Worm (Caenorhabditis elegans) whole organism, midembryonic: ENCODE data around the gene F58E6.13.

Experiments used
- T22C8.4 ChIP-seq: fragments of 200-800 bp; sonication (Bioruptor generic); IDR thresholded peaks from 2 replicates; pipeline ENCODE4 v1.3.6; 2022; ENCODE audit warnings: missing genetic modification characterization, missing compliant biosample characterization
- cog-1 ChIP-seq: sonication (generic microtip); optimal IDR thresholded peaks from 2 replicates; lab custom pipeline; 2016; ENCODE audit warnings: missing genetic modification characterization, missing compliant biosample characterization
- flt-1 ChIP-seq: fragments of 200-800 bp; sonication (Bioruptor generic); IDR thresholded peaks from 2 replicates; pipeline ENCODE4 v1.3.6; 2022; ENCODE audit warnings: missing genetic modification characterization, missing compliant biosample characterization
- klf-2 ChIP-seq: fragments of 200-800 bp; sonication (Bioruptor generic); conservative IDR thresholded peaks from 2 replicates; pipeline ENCODE4 v1.3.6; 2022; ENCODE audit warnings: missing genetic modification reagents, missing genetic modification characterization, missing compliant biosample characterization
- med-1 ChIP-seq: sonication (generic microtip); optimal IDR thresholded peaks from 2 replicates; lab custom pipeline; 2017; ENCODE audit warnings: missing genetic modification characterization, mild to moderate bottlenecking, missing compliant biosample characterization, antibody characterized with exemption, missing genetic modification reagents; ENCODE audit not compliant: insufficient read depth
- ref-1 ChIP-seq: fragments of 200-800 bp; sonication (Bioruptor generic); conservative IDR thresholded peaks from 2 replicates; pipeline ENCODE4 v1.3.6; 2022; ENCODE audit warnings: missing genetic modification reagents, missing genetic modification characterization, missing compliant biosample characterization
- tab-1 ChIP-seq: fragments of 200-800 bp; sonication (Bioruptor generic); IDR thresholded peaks from 2 replicates; pipeline ENCODE4 v1.3.6; 2022; ENCODE audit warnings: missing genetic modification characterization, missing compliant biosample characterization
- ztf-23 ChIP-seq: fragments of 200-800 bp; sonication (Bioruptor generic); IDR thresholded peaks from 2 replicates; pipeline ENCODE4 v1.3.6; 2022; ENCODE audit warnings: missing genetic modification reagents, missing genetic modification characterization, missing compliant biosample characterization
- ztf-29 ChIP-seq: fragments of 200-800 bp; sonication (Bioruptor generic); IDR thresholded peaks from 2 replicates; pipeline ENCODE4 v1.3.6; 2022; ENCODE audit warnings: missing genetic modification reagents, missing genetic modification characterization, missing compliant biosample characterization

F58E6.13 gene

DNA sequence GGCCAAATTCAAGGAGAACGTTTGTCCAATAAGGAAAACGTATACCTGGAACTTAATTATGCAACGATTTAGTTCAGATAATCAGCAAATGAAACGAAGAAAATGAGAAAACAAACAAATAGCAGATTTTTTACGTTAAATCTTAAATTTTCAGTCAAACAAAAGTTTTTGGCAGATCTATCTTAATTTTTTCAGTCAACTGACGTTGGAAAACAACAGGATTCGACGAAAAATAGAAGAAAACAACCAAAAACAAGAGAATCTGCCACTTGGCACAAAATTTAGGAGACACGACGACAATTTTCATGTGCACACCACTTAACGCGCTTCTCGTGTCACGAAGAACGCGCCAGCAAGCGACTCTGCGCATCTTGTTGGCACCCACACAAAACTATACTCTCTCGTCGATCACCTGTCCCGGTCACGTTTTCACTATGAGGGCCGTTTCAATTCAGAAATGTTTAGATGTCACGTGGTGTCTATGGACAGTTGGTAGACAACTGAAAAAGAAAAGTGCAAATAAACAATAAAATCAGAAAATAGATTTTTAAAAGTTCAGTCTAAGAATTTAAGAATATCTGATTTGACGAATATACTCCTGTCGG, 44.7 kb downstream of the F58E6.13 start, which contains the start of gene ztf-7:
Gene ztf-7 (minus strand): TSS at position 51 of the 605 bp plus-strand sequence.
- TF ChIP-seq tab-1 (GFP tag; lab: Robert Waterston, UW) (no peak), flt-1 (GFP tag; lab: Robert Waterston, UW) (no peak), klf-2 (GFP tag; lab: Robert Waterston, UW) (no peak), med-1 (GFP tag; lab: Kevin White, UChicago) (no peak), cog-1 (tag; lab: Kevin White, UChicago) (no peak), ztf-23 (GFP tag; lab: Robert Waterston, UW) (no peak), ref-1 (GFP tag; lab: Robert Waterston, UW) (no peak)

- TF ChIP-seq T22C8.4 (GFP tag; lab: Robert Waterston, UW) = no peak
- no peak for TF ChIP-seq med-1 (GFP tag; lab: Kevin White, UChicago)
Measured at ce11 chrV:9791332-9791731, 46.3 kb downstream of the F58E6.13 start, which contains the start of gene lipl-2. lipl-2 (plus strand) TSS chrV:9791567.

DNA sequence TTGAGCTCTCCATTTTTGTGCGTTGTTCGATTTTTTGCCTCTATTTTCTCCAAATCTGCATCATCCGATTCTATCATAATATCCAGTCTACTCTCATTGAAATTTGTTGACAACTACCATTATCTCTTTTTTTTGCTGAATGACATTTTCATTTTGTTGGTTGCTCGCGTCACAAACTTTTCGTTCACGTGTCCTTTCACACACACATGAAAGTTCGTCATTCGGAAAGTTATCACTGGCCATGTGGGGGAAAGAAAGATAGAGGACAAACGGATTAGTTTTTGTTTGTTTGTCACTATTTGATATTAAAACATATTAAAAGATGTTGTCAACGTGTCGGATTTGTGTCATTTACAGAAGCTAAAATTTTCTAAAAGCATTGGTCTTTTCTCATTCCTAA, 50.0 kb downstream of the F58E6.13 start:
- TF ChIP-seq ref-1 (GFP tag; lab: Robert Waterston, UW) (no peak), med-1 (GFP tag; lab: Kevin White, UChicago) (no peak), tab-1 (GFP tag; lab: Robert Waterston, UW) (no peak), T22C8.4 (GFP tag; lab: Robert Waterston, UW) (no peak), flt-1 (GFP tag; lab: Robert Waterston, UW) (no peak), cog-1 (tag; lab: Kevin White, UChicago) (no peak), ztf-23 (GFP tag; lab: Robert Waterston, UW) (no peak), klf-2 (GFP tag; lab: Robert Waterston, UW) (no peak)

- TF ChIP-seq cog-1 (tag; lab: Kevin White, UChicago) (no peak), ztf-23 (GFP tag; lab: Robert Waterston, UW) (no peak), tab-1 (GFP tag; lab: Robert Waterston, UW) (no peak), flt-1 (GFP tag; lab: Robert Waterston, UW) (no peak), ref-1 (GFP tag; lab: Robert Waterston, UW) (no peak), med-1 (GFP tag; lab: Kevin White, UChicago) (no peak), T22C8.4 (GFP tag; lab: Robert Waterston, UW) (no peak), ztf-29 (GFP tag; lab: Robert Waterston, UW) (no peak), klf-2 (GFP tag; lab: Robert Waterston, UW) (no peak)
Measured at ce11 chrV:9796002-9796401, 51.0 kb downstream of the F58E6.13 start.

DNA sequence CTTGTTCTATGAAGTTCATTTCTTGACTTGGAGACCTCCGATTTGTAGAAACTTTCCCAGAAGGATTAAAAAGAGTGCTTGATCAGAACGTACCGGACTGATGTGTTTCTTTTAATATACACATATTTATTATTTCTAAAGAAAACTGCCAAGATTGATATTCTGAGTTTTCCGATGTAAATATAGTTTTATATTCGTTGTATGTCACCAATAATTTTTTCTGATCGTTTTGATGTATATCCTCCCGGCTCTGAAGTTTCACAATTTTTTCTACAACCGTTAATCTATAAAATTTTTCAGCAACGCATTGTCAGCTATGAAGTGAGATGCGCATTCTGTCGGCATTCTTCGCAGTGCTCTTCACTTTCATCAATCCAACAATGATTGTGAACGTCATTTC, 51.5 kb downstream of the F58E6.13 start, which contains the start of gene F46B6.9:
Gene F46B6.9 (plus strand): TSS at position 301 of the 400 bp plus-strand sequence.
- TF ChIP-seq cog-1 (tag; lab: Kevin White, UChicago) (no peak), T22C8.4 (GFP tag; lab: Robert Waterston, UW) (no peak), flt-1 (GFP tag; lab: Robert Waterston, UW) (no peak), klf-2 (GFP tag; lab: Robert Waterston, UW) (no peak), ref-1 (GFP tag; lab: Robert Waterston, UW) (no peak), ztf-23 (GFP tag; lab: Robert Waterston, UW) (no peak), tab-1 (GFP tag; lab: Robert Waterston, UW) (no peak), ztf-29 (GFP tag; lab: Robert Waterston, UW) (no peak), med-1 (GFP tag; lab: Kevin White, UChicago) (no peak)

- TF ChIP-seq ref-1 (GFP tag; lab: Robert Waterston, UW) (no peak), tab-1 (GFP tag; lab: Robert Waterston, UW) (no peak), klf-2 (GFP tag; lab: Robert Waterston, UW) (no peak), ztf-29 (GFP tag; lab: Robert Waterston, UW) (no peak), med-1 (GFP tag; lab: Kevin White, UChicago) (no peak), flt-1 (GFP tag; lab: Robert Waterston, UW) (no peak), T22C8.4 (GFP tag; lab: Robert Waterston, UW) (no peak), ztf-23 (GFP tag; lab: Robert Waterston, UW) (no peak), cog-1 (tag; lab: Kevin White, UChicago) (no peak)
Measured at ce11 chrV:9798212-9798611, 53.2 kb downstream of the F58E6.13 start.
